Fruit fly (Drosophila melanogaster): Measurements from ENCODE around the gene CG15578.
A peak's percentile ranks its signal among the peaks of the same experiment; 100 is the strongest.

The CG15578 gene

dm6 chrX:4323911-4324368 is 46.2 kb upstream of the CG15578 start (continued):
- peak; percentile 13 for TF ChIP-seq sqz (GFP tag; optimal IDR thresholded peaks at IDR 0.05)
- TF ChIP-seq CG3838 (GFP tag; optimal IDR thresholded peaks at IDR 0.05), result no peak
- TF ChIP-seq Vsx1 (GFP tag; optimal IDR thresholded peaks at IDR 0.05), result no peak
- no peak for TF ChIP-seq dati (GFP tag; IDR thresholded peaks at IDR 0.05)
- TF ChIP-seq CG32772 (GFP tag; IDR thresholded peaks at IDR 0.05), result no peak
- TF ChIP-seq CG14014 (GFP tag; IDR thresholded peaks at IDR 0.05), result peak; percentile 61
- no peak for TF ChIP-seq ash1 (GFP tag; optimal IDR thresholded peaks at IDR 0.05)
- TF ChIP-seq vnd (GFP tag; IDR thresholded peaks at IDR 0.05; ENCODE audit: partially characterized antibody), result no peak
- no peak for TF ChIP-seq CG4617 (GFP tag; optimal IDR thresholded peaks at IDR 0.05; ENCODE audit: borderline replicate concordance)
- TF ChIP-seq pum (GFP tag; optimal IDR thresholded peaks at IDR 0.05), result peak; percentile 3
- no peak for TF ChIP-seq crc (GFP tag; optimal IDR thresholded peaks at IDR 0.05)
- peak; percentile 69 for TF ChIP-seq Drgx (GFP tag; IDR thresholded peaks at IDR 0.05)
- TF ChIP-seq nerfin-1 (tag; optimal IDR thresholded peaks at IDR 0.05), result no peak
- peak; percentile 34 for TF ChIP-seq B-H2 (GFP tag; optimal IDR thresholded peaks at IDR 0.05)
- TF ChIP-seq Kr (GFP tag; optimal IDR thresholded peaks at IDR 0.05), result no peak
- TF ChIP-seq lov (optimal IDR thresholded peaks at IDR 0.05), result no peak
- no peak for TF ChIP-seq lov (GFP tag; IDR thresholded peaks at IDR 0.05)
- peak in 1 of 2 experiments; percentile 15 for TF ChIP-seq crp (GFP tag; optimal IDR thresholded peaks at IDR 0.05)
- peak; percentile 35; the same call in 1 of the 2 replicates for TF ChIP-seq E2f2 (GFP tag; IDR thresholded peaks at IDR 0.05)
- TF ChIP-seq CG9727 (GFP tag; optimal IDR thresholded peaks at IDR 0.05), result peak; percentile 66
- TF ChIP-seq CG17568 (GFP tag; optimal IDR thresholded peaks at IDR 0.05), result no peak
- TF ChIP-seq CG4730 (GFP tag; IDR thresholded peaks at IDR 0.05), result no peak
- TF ChIP-seq NK7.1 (GFP tag; optimal IDR thresholded peaks at IDR 0.05), result no peak
- TF ChIP-seq CG13296 (GFP tag; optimal IDR thresholded peaks at IDR 0.05), result peak; percentile 50
- no peak for TF ChIP-seq disco-r (GFP tag; optimal IDR thresholded peaks at IDR 0.05)
- TF ChIP-seq CG1024 (GFP tag; IDR thresholded peaks at IDR 0.05), result 0 out of 2 replicates have a peak, but pooled peaks have one; percentile 4
- no peak for TF ChIP-seq her (GFP tag; optimal IDR thresholded peaks at IDR 0.05)
- peak; percentile 31 for TF ChIP-seq CHES-1-like (GFP tag; optimal IDR thresholded peaks at IDR 0.05)
- peak; percentile 69; the same call in 2 of the 3 replicates for TF ChIP-seq CG11695 (GFP tag; IDR thresholded peaks at IDR 0.05)
- 0 out of 2 replicates have a peak, but pooled peaks have one; percentile 8 for TF ChIP-seq dimm (GFP tag; IDR thresholded peaks at IDR 0.05)
- peak; percentile 68 for TF ChIP-seq sens (GFP tag)
- no peak for TF ChIP-seq Dll (GFP tag; IDR thresholded peaks at IDR 0.05; ENCODE audit: partially characterized antibody)
- TF ChIP-seq Aef1 (GFP tag; IDR thresholded peaks at IDR 0.05), result peak; percentile 66
- peak; percentile 43 for TF ChIP-seq CG1647 (GFP tag; optimal IDR thresholded peaks at IDR 0.05)
- peak; percentile 10 to 74 for TF ChIP-seq Hr51 (GFP tag; optimal IDR thresholded peaks at IDR 0.05)
- no peak for TF ChIP-seq CG4360 (GFP tag; IDR thresholded peaks at IDR 0.05)
- TF ChIP-seq nau (GFP tag; optimal IDR thresholded peaks at IDR 0.05), result peak; percentile 24
- TF ChIP-seq CG10321 (GFP tag; IDR thresholded peaks at IDR 0.05), result no peak
- TF ChIP-seq Mad (GFP tag; optimal IDR thresholded peaks at IDR 0.05), result no peak
- no peak for TF ChIP-seq YL-1 (GFP tag; optimal IDR thresholded peaks at IDR 0.05)
- TF ChIP-seq odd (GFP tag; optimal IDR thresholded peaks at IDR 0.05), result peak; percentile 20
- TF ChIP-seq CG6175 (GFP tag; IDR thresholded peaks at IDR 0.05), result no peak; the same call in 2 of the 3 replicates
- no peak for TF ChIP-seq dan (GFP tag; IDR thresholded peaks at IDR 0.05)
- TF ChIP-seq zfh1 (GFP tag; IDR thresholded peaks at IDR 0.05), result peak; percentile 22; the same call in 1 of the 3 replicates
- peak; percentile 22; the same call in 1 of the 2 replicates for TF ChIP-seq HLH3B (GFP tag; IDR thresholded peaks at IDR 0.05)
- peak; percentile 60 for TF ChIP-seq CG7556 (GFP tag; optimal IDR thresholded peaks at IDR 0.05)
- TF ChIP-seq salm (tag; optimal IDR thresholded peaks at IDR 0.05), result no peak
- TF ChIP-seq ase (GFP tag; IDR thresholded peaks at IDR 0.05), result 0 out of 3 replicates have a peak, but pooled peaks have one; percentile 15
- TF ChIP-seq CG12236 (GFP tag; optimal IDR thresholded peaks at IDR 0.05), result peak; percentile 3
- no peak for TF ChIP-seq HmgD (GFP tag; optimal IDR thresholded peaks at IDR 0.05)
- no peak for TF ChIP-seq mld (GFP tag; IDR thresholded peaks at IDR 0.05; ENCODE audit: partially characterized antibody)

All from whole organism, embryonic.